Worm (Caenorhabditis elegans) whole organism, early embryonic: ENCODE data around the gene C25E10.8.

ENCODE experiments used
- B0310.2 ChIP-seq: sonication (generic microtip); optimal IDR thresholded peaks from 2 replicates; lab custom pipeline; 2016; ENCODE audit warnings: mild to moderate bottlenecking, missing genetic modification characterization, missing compliant biosample characterization
- F13C5.2 ChIP-seq: sonication (generic microtip); optimal IDR thresholded peaks from 2 replicates; lab custom pipeline; 2017; ENCODE audit warnings: mild to moderate bottlenecking, missing genetic modification characterization, inconsistent platforms, missing compliant biosample characterization
- aly-1 ChIP-seq: sonication (generic microtip); optimal IDR thresholded peaks from 2 replicates; lab custom pipeline; 2016; ENCODE audit warnings: missing genetic modification characterization, missing compliant biosample characterization
- ama-1 ChIP-seq: fragments of 150-350 bp; optimal IDR thresholded peaks from 2 replicates; lab custom pipeline; 2014
- ceh-13 ChIP-seq: fragments of 200-800 bp; sonication (Bioruptor generic); optimal IDR thresholded peaks from 2 replicates; lab custom pipeline; 2018; ENCODE audit warnings: mild to moderate bottlenecking, missing genetic modification characterization, missing compliant biosample characterization
- ceh-36 ChIP-seq: sonication (generic microtip); optimal IDR thresholded peaks from 2 replicates; lab custom pipeline; 2016; ENCODE audit warnings: missing genetic modification characterization, inconsistent platforms, missing compliant biosample characterization
- ets-7 ChIP-seq: sonication (generic microtip); optimal IDR thresholded peaks from 2 replicates; lab custom pipeline; 2016; ENCODE audit warnings: missing genotype, missing genetic modification characterization, missing compliant biosample characterization
- flt-1 ChIP-seq: fragments of 200-800 bp; sonication (Bioruptor generic); IDR thresholded peaks from 2 replicates; pipeline ENCODE4 v1.3.6; 2022; ENCODE audit warnings: missing genetic modification characterization, missing compliant biosample characterization
- hmbx-1 ChIP-seq: sonication (generic microtip); optimal IDR thresholded peaks from 2 replicates; lab custom pipeline; 2016; ENCODE audit warnings: mild to moderate bottlenecking, missing genetic modification characterization, missing compliant biosample characterization
- hmg-4 ChIP-seq: fragments of 200-800 bp; sonication (Bioruptor generic); optimal IDR thresholded peaks from 2 replicates; lab custom pipeline; 2018; ENCODE audit warnings: mild to moderate bottlenecking, missing genetic modification characterization, missing compliant biosample characterization
- hnd-1 ChIP-seq: sonication (generic microtip); optimal IDR thresholded peaks from 2 replicates; lab custom pipeline; 2016; ENCODE audit warnings: missing genetic modification characterization, missing compliant biosample characterization
- pes-1 ChIP-seq: fragments of 200-800 bp; sonication (Bioruptor generic); IDR thresholded peaks from 2 replicates; pipeline ENCODE4 v1.3.6; 2022; ENCODE audit warnings: missing genetic modification reagents, missing genetic modification characterization, missing compliant biosample characterization
- scrt-1 ChIP-seq: fragments of 200-800 bp; sonication (Bioruptor generic); IDR thresholded peaks from 2 replicates; pipeline ENCODE4 v1.3.6; 2022; ENCODE audit warnings: missing genetic modification characterization, missing compliant biosample characterization
- sea-1 ChIP-seq: fragments of 200-800 bp; sonication (Bioruptor generic); conservative IDR thresholded peaks from 2 replicates; pipeline ENCODE4 v1.3.6; 2022; ENCODE audit warnings: missing genetic modification characterization, missing compliant biosample characterization
- tbx-11 ChIP-seq: fragments of 200-800 bp; sonication (Bioruptor generic); IDR thresholded peaks from 2 replicates; pipeline ENCODE4 v1.3.6; 2022; ENCODE audit warnings: missing genetic modification characterization, missing compliant biosample characterization
- tbx-37 ChIP-seq: fragments of 200-800 bp; sonication (Bioruptor generic); conservative IDR thresholded peaks from 2 replicates; pipeline ENCODE4 v1.3.6; 2022; ENCODE audit warnings: missing genetic modification reagents, missing genetic modification characterization, missing compliant biosample characterization
- tra-4 ChIP-seq: sonication (generic microtip); optimal IDR thresholded peaks from 2 replicates; lab custom pipeline; 2017; ENCODE audit warnings: missing genetic modification characterization, missing compliant biosample characterization

Gene C25E10.8

DNA sequence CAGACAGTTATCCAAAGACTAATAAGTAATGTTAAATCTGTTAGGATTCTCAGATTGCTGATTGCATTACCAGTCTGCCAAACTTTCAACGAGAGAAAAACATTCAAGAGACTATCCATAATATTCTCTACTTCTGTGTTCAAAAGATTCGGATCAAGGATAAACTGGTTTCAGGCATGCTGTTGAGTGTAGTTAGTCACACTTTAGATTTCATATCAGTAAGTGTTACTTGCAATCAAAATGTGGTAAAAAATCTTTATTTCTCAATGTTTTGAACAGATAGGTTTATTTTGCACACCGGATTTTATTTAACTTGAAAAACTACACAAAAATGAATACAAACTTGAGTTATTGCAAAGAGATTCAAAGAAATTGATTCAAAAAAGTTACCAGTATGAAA is 31.8 kb downstream of the C25E10.8 start, which contains the start of gene oac-41:
Gene oac-41, minus strand, starts transcription at position 101 of the 400 bp plus-strand sequence.
- TF ChIP-seq B0310.2 (tag; lab: Kevin White, UChicago), result no peak
- no peak for TF ChIP-seq tbx-37 (GFP tag; lab: Robert Waterston, UW)
- no peak for TF ChIP-seq hmg-4 (GFP tag; lab: Kevin White, UChicago)
- TF ChIP-seq aly-1 (tag; lab: Kevin White, UChicago), result no peak
- TF ChIP-seq pes-1 (GFP tag; lab: Robert Waterston, UW), result no peak
- no peak for TF ChIP-seq tbx-11
- TF ChIP-seq ets-7 (tag; lab: Kevin White, UChicago), result no peak
- no peak for TF ChIP-seq flt-1 (GFP tag; lab: Robert Waterston, UW)
- no peak for TF ChIP-seq ceh-36
- TF ChIP-seq hmbx-1, result no peak
- TF ChIP-seq ceh-13, result no peak
- TF ChIP-seq tra-4, result no peak
- TF ChIP-seq F13C5.2 (tag; lab: Kevin White, UChicago), result no peak
- TF ChIP-seq hnd-1 (tag; lab: Kevin White, UChicago), result no peak

DNA sequence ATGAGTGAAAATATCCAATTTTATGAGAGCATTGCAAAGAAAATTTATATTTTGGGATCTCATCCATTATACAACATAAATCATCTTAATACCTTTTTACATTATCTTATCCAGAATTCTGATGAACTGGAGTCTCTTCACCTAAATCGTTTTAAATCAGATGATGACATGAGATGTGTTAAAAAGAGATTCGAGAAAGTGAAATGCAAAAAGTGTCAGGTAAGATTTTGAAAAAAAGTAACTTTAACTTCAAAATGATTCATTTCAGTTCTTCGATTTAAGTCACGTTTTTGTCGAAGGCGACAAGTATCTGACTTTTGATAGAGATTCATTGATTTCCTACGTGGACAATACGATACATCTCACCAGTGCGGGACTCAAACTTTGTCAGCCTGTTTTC is 35.0 kb downstream of the C25E10.8 start:
- TF ChIP-seq ets-7 (tag; lab: Kevin White, UChicago) (no peak), B0310.2 (tag; lab: Kevin White, UChicago) (no peak), hmg-4 (GFP tag; lab: Kevin White, UChicago) (no peak), tra-4 (no peak), ceh-36 (no peak), pes-1 (GFP tag; lab: Robert Waterston, UW) (no peak), F13C5.2 (tag; lab: Kevin White, UChicago) (no peak), tbx-37 (GFP tag; lab: Robert Waterston, UW) (no peak), sea-1 (GFP tag; lab: Robert Waterston, UW) (no peak), hnd-1 (tag; lab: Kevin White, UChicago) (no peak), scrt-1 (GFP tag; lab: Robert Waterston, UW) (no peak), tbx-11 (no peak), ceh-13 (no peak), ama-1 (lab: Kevin White, UChicago) (no peak), aly-1 (tag; lab: Kevin White, UChicago) (no peak), flt-1 (GFP tag; lab: Robert Waterston, UW) (no peak), hmbx-1 (no peak)

DNA sequence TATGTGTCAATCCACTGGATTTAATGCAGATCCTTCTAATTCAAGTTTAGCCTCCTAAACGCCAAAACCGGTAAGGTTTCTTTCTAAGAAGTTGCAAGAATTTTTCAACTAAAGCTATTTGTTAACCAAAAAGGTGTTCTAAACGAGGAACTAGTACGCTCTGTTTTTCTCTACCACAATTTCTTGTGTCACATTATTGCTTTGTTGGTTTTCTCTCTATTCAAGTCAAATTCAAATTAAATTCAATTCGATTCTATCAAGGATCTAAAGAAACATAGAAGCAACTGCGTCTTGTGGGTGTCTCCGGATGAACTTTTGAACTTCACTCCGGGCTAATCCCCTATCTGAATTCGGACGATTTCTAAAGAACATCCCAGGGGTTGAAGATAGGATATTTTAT is 37.4 kb downstream of the C25E10.8 start, which contains the start of gene oac-40:
Gene oac-40, plus strand, starts transcription at position 301 of the 400 bp plus-strand sequence.
- TF ChIP-seq scrt-1 (GFP tag; lab: Robert Waterston, UW) (no peak), pes-1 (GFP tag; lab: Robert Waterston, UW) (no peak), flt-1 (GFP tag; lab: Robert Waterston, UW) (no peak), hnd-1 (tag; lab: Kevin White, UChicago) (no peak), ets-7 (tag; lab: Kevin White, UChicago) (no peak), ama-1 (lab: Kevin White, UChicago) (no peak), tbx-11 (no peak), tbx-37 (GFP tag; lab: Robert Waterston, UW) (no peak), ceh-36 (no peak), F13C5.2 (tag; lab: Kevin White, UChicago) (no peak), B0310.2 (tag; lab: Kevin White, UChicago) (no peak), hmg-4 (GFP tag; lab: Kevin White, UChicago) (no peak), tra-4 (no peak), hmbx-1 (no peak), sea-1 (GFP tag; lab: Robert Waterston, UW) (no peak), ceh-13 (no peak), aly-1 (tag; lab: Kevin White, UChicago) (no peak)

DNA sequence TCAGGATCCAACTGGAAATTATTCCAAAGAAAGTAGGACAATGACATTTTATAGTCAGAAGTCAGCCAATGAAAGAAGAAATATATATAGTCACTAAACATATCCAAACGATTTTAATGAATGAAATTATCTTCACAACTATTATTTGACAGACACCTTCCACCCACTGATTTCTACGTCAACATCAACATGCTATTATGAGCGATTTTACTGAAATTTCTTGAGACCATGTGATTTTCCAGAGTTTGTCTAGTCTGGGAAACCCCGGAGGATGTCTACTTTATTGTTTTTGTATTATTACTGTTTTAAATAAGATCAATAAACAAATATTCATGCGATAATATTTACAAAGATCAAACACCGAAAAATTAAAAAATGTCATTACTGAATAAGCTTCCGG is 38.3 kb downstream of the C25E10.8 start, which contains the start of gene srt-18:
Gene srt-18, minus strand, starts transcription at position 101 of the 400 bp plus-strand sequence.
- no peak for TF ChIP-seq pes-1 (GFP tag; lab: Robert Waterston, UW)

DNA sequence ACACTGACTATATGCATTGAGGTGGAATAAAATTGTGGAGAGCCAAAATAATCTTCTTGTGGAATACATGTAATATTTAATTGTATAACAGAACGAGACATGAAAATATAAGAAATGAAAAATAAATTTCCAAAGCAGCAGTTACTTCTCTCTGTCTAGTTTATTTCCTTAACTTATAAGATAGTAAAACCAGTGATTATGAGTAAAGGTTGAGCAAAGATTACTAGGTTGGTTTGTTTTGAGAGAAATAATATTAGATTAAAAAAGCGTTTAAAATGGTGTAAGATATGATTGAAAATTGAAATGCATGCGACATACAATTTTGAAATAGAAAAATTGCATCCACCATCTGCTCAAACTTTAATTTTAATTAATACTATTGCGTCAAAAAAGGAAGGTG is 40.1 kb downstream of the C25E10.8 start, which contains the start of gene srh-201:
Gene srh-201, minus strand, starts transcription at position 101 of the 400 bp plus-strand sequence.
- no peak for TF ChIP-seq hmg-4 (GFP tag; lab: Kevin White, UChicago)
- no peak for TF ChIP-seq hnd-1 (tag; lab: Kevin White, UChicago)
- no peak for TF ChIP-seq ceh-13
- no peak for TF ChIP-seq ama-1 (lab: Kevin White, UChicago)
- no peak for TF ChIP-seq F13C5.2 (tag; lab: Kevin White, UChicago)
- TF ChIP-seq hmbx-1, result no peak

DNA sequence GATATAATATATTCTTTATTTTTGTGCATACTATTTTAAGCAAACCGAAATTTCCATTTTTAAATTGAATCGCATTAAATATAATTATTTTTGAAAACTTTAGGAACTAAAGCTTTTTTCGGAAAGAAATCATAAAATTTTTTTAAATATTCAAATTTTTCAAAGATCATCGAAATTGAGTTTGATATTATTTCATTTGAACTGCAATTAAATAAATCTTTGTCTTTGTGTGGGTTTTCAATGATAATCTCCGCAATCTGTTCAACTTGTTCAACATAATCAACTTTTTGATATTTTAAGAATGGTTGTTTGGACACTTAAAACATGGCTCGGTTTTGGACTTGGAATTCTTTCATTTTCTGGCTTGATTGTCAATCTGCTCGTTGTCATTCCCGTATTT is 44.7 kb downstream of the C25E10.8 start, which contains the start of gene srx-2:
Gene srx-2, plus strand, starts transcription at position 301 of the 400 bp plus-strand sequence.
- TF ChIP-seq flt-1 (GFP tag; lab: Robert Waterston, UW), result no peak
- TF ChIP-seq hnd-1 (tag; lab: Kevin White, UChicago), result no peak
- TF ChIP-seq pes-1 (GFP tag; lab: Robert Waterston, UW), result no peak
- TF ChIP-seq tbx-11, result no peak

DNA sequence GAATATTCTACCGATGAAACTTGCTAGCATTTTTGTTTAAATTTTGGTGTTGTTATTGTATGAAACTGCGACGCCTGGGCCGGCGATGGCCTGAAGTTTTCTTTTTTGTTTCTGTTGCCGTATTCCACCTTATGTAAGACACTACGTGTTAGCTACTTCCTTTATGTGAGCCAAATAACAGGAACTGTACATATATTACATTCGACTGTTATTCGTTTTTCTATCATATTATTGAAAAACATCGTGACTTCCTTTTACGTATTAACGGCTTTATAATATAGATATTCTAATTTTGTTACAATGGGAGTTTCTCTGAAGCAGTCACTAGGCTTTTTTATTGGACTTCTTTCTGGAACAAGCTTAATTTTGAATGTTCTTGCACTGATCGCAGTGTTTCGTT is 48.6 kb downstream of the C25E10.8 start, which contains the start of gene srx-3:
Gene srx-3, plus strand, starts transcription at position 301 of the 400 bp plus-strand sequence.
- no peak for TF ChIP-seq aly-1 (tag; lab: Kevin White, UChicago)
- no peak for TF ChIP-seq F13C5.2 (tag; lab: Kevin White, UChicago)

DNA sequence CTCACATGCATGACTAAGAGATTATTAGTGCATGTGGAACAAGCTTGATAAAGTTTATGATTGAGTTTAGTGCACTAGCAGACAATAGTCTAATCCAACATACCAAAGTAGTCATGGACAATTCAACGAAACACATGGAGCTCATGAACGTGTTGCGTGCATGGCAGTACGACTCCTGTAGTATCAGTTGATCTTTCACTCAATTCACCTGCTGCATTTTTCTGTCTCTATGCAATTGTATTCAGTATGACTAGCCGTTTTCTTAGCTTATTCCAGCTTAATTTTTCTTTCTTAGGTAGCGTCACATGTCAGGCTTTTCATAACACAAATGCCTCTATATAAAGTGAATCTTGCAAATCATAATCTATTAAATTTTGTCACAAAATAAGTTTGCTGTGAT is 50.6 kb downstream of the C25E10.8 start, which contains the start of gene srx-1:
Gene srx-1, plus strand, starts transcription at position 382 of the 400 bp plus-strand sequence.
- no peak for TF ChIP-seq hmbx-1
- no peak for TF ChIP-seq scrt-1 (GFP tag; lab: Robert Waterston, UW)
